Worm (Caenorhabditis elegans): ENCODE measurements around the gene hap-1.

DNA sequence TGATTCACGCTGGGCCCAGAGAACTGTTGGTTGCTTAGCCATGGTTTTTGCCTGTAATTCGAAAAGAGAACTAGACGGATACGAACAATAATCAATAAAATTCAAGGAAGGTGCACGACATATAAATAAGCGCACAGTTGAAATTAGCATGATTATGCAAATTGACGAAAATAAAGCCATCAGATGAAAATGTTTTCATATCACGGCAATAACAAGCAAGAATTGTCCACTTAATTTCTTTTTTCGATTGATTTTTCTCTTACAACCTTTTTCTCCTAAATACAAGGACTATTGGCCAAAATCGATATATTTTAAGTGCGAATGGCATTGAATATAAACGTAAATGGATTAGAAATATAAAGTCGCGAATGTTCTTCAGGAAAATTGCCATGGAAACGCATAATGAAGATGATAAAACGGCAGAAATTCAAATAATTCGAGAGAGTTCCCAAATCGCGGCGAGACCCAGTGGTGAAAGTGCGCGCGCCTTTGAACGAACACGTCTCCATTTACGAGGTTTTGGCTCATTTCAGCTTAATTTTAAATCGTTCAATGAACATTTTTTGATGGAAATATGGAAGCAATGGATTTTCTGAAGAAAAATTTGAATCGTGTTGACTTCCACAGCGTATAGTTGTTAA lies 11.1 kb downstream of the hap-1 start, which contains the start of the genes daf-41 and toc-1:
- TF ChIP-seq hmg-4 (GFP tag; optimal IDR thresholded peaks at IDR 0.05): no peak
- TF ChIP-seq tbx-11 (GFP tag; IDR thresholded peaks at IDR 0.05): no peak
- no peak for TF ChIP-seq tra-4 (tag; optimal IDR thresholded peaks at IDR 0.05)
- no peak for TF ChIP-seq ama-1 (optimal IDR thresholded peaks at IDR 0.05)
- TF ChIP-seq aly-1 (tag; optimal IDR thresholded peaks at IDR 0.05): no peak
- TF ChIP-seq ets-7 (tag; optimal IDR thresholded peaks at IDR 0.05): no peak

Measured in whole organism, early embryonic.